Worm (Caenorhabditis elegans) whole organism, late embryonic: ENCODE measurements around the gene F10E7.5.

Experiments used
- F13H6.1 ChIP-seq: sonication (generic microtip); optimal IDR thresholded peaks from 2 replicates; lab custom pipeline; 2016; ENCODE audit warnings: missing genetic modification characterization, missing compliant biosample characterization
- ceh-2 ChIP-seq: sonication (generic microtip); optimal IDR thresholded peaks from 2 replicates; lab custom pipeline; 2016; ENCODE audit warnings: missing genotype, missing genetic modification characterization, missing compliant biosample characterization
- ceh-9 ChIP-seq: sonication (generic microtip); optimal IDR thresholded peaks from 2 replicates; lab custom pipeline; 2016; ENCODE audit warnings: mild to moderate bottlenecking, missing genetic modification characterization, inconsistent platforms, missing compliant biosample characterization
- gmeb-2 ChIP-seq: sonication (generic microtip); optimal IDR thresholded peaks from 2 replicates; lab custom pipeline; 2016; ENCODE audit warnings: missing genetic modification characterization, inconsistent platforms, missing compliant biosample characterization
- hlh-13 ChIP-seq: fragments of 200-800 bp; sonication (Bioruptor generic); optimal IDR thresholded peaks from 2 replicates; lab custom pipeline; 2018; ENCODE audit warnings: mild to moderate bottlenecking, missing genetic modification characterization, missing compliant biosample characterization
- hlh-15 ChIP-seq: sonication (generic microtip); optimal IDR thresholded peaks from 2 replicates; lab custom pipeline; 2016; ENCODE audit warnings: missing genetic modification characterization, missing compliant biosample characterization
- lin-11 ChIP-seq: fragments of 200-800 bp; sonication (Bioruptor generic); optimal IDR thresholded peaks from 2 replicates; lab custom pipeline; 2018; ENCODE audit warnings: mild to moderate bottlenecking, missing genetic modification characterization, missing compliant biosample characterization
- nfya-1 ChIP-seq: sonication (generic microtip); optimal IDR thresholded peaks from 2 replicates; lab custom pipeline; 2017; ENCODE audit warnings: missing genetic modification characterization, mild to moderate bottlenecking, missing compliant biosample characterization, antibody characterized with exemption, moderate library complexity
- nhr-11 ChIP-seq: fragments of 150-350 bp; optimal IDR thresholded peaks from 2 replicates; lab custom pipeline; 2014; ENCODE audit warnings: missing biosample characterization, missing genetic modification characterization
- rnt-1 ChIP-seq: sonication (generic microtip); optimal IDR thresholded peaks from 2 replicates; lab custom pipeline; 2016; ENCODE audit warnings: missing genetic modification characterization, missing compliant biosample characterization
- unc-86 ChIP-seq: sonication (generic microtip); optimal IDR thresholded peaks from 2 replicates; lab custom pipeline; 2016; ENCODE audit warnings: missing genetic modification characterization, missing compliant biosample characterization

- TF ChIP-seq ceh-9 (tag; lab: Kevin White, UChicago) (no peak), ceh-2 (tag; lab: Kevin White, UChicago) (no peak), rnt-1 (tag; lab: Kevin White, UChicago) (no peak), hlh-15 (tag; lab: Kevin White, UChicago) (no peak), hlh-13 (GFP tag; lab: Kevin White, UChicago) (no peak), F13H6.1 (tag; lab: Kevin White, UChicago) (no peak), gmeb-2 (tag; lab: Kevin White, UChicago) (no peak), lin-11 (no peak), nfya-1 (no peak), nhr-11 (tag; lab: Kevin White, UChicago) (no peak), unc-86 (tag; lab: Kevin White, UChicago) (no peak)
Observed at ce11 chrII:7126457-7126856, 14.7 kb downstream of the F10E7.5 start, which contains the start of gene F10E7.1.
